Fruit fly (Drosophila melanogaster) whole organism, embryonic: ENCODE results near the gene Notum.

Experiments
- Abd-B ChIP-seq: fragments of 200-800 bp; sonication (Bioruptor generic); optimal IDR thresholded peaks from 2 replicates; lab custom pipeline; 2018; ENCODE audit warnings: missing biosample characterization, mild to moderate bottlenecking, missing genetic modification characterization, moderate library complexity
- CG11247 ChIP-seq: fragments of 200-800 bp; sonication (Bioruptor generic); IDR thresholded peaks from 2 replicates; pipeline ENCODE4 v1.3.6; 2022; ENCODE audit warnings: missing biosample characterization, missing genetic modification characterization
- CG14965 ChIP-seq: fragments of 200-800 bp; sonication (Bioruptor generic); optimal IDR thresholded peaks from 2 replicates; lab custom pipeline; 2016; ENCODE audit warnings: missing biosample characterization, missing genetic modification characterization, borderline replicate concordance
- CG15011 ChIP-seq: fragments of 200-800 bp; sonication (Bioruptor generic); optimal IDR thresholded peaks from 3 replicates; lab custom pipeline; 2018; ENCODE audit warnings: missing biosample characterization, mild to moderate bottlenecking, missing genetic modification characterization
- CG1529 ChIP-seq: fragments of 200-800 bp; sonication (Bioruptor generic); optimal IDR thresholded peaks from 3 replicates; lab custom pipeline; 2018; ENCODE audit warnings: missing biosample characterization, missing genetic modification characterization
- CG1602 ChIP-seq: fragments of 200-800 bp; sonication (Bioruptor generic); optimal IDR thresholded peaks from 3 replicates; lab custom pipeline; 2016; ENCODE audit warnings: missing biosample characterization, missing genetic modification characterization
- CG1647 ChIP-seq: fragments of 200-800 bp; sonication (Bioruptor generic); optimal IDR thresholded peaks from 3 replicates; lab custom pipeline; 2016; ENCODE audit warnings: missing biosample characterization, missing genetic modification characterization
- CG16815 ChIP-seq: fragments of 200-800 bp; sonication (Bioruptor generic); optimal IDR thresholded peaks from 3 replicates; lab custom pipeline; 2017; ENCODE audit warnings: missing biosample characterization, mild to moderate bottlenecking, missing genetic modification characterization
- CG17385 ChIP-seq: fragments of 200-800 bp; sonication (Bioruptor generic); optimal IDR thresholded peaks from 3 replicates; lab custom pipeline; 2018; ENCODE audit warnings: missing biosample characterization, mild to moderate bottlenecking, missing genetic modification characterization
- CG2116 ChIP-seq: fragments of 200-800 bp; sonication (Bioruptor generic); optimal IDR thresholded peaks from 3 replicates; lab custom pipeline; 2018; ENCODE audit warnings: missing biosample characterization, mild to moderate bottlenecking, missing genetic modification characterization
- CG43689 ChIP-seq: fragments of 200-800 bp; sonication (Bioruptor generic); IDR thresholded peaks from 2 replicates; pipeline ENCODE4 v1.3.6; 2022; ENCODE audit warnings: missing biosample characterization, missing genetic modification characterization
- CG4404 ChIP-seq: fragments of 200-800 bp; sonication (Bioruptor generic); IDR thresholded peaks from 2 replicates; pipeline ENCODE4 v1.3.6; 2022; ENCODE audit warnings: missing biosample characterization, missing genetic modification characterization
- CG6175 ChIP-seq: fragments of 200-800 bp; sonication (Bioruptor generic); IDR thresholded peaks from 3 replicates; pipeline ENCODE4 v1.3.6; 2022; ENCODE audit warnings: missing biosample characterization, missing genetic modification characterization
- CG6683 ChIP-seq: fragments of 200-800 bp; sonication (Bioruptor generic); optimal IDR thresholded peaks from 2 replicates; lab custom pipeline; 2017; ENCODE audit warnings: missing biosample characterization, mild to moderate bottlenecking, missing genetic modification characterization, missing genetic modification reagents
- CG8359 ChIP-seq: fragments of 200-800 bp; sonication (Bioruptor generic); optimal IDR thresholded peaks from 2 replicates; lab custom pipeline; 2017; ENCODE audit warnings: missing biosample characterization, mild to moderate bottlenecking, missing genetic modification characterization, borderline replicate concordance
- CG8388 ChIP-seq: fragments of 200-800 bp; sonication (Bioruptor generic); optimal IDR thresholded peaks from 2 replicates; lab custom pipeline; 2019; ENCODE audit warnings: missing biosample characterization, mild to moderate bottlenecking, missing genetic modification characterization, moderate library complexity
- CG8944 ChIP-seq: fragments of 200-800 bp; sonication (Bioruptor generic); optimal IDR thresholded peaks from 3 replicates; lab custom pipeline; 2016; ENCODE audit warnings: missing biosample characterization, missing genetic modification characterization
- CG9437 ChIP-seq: fragments of 200-800 bp; sonication (Bioruptor generic); optimal IDR thresholded peaks from 2 replicates; lab custom pipeline; 2018; ENCODE audit warnings: missing biosample characterization, mild to moderate bottlenecking, missing genetic modification characterization
- CG9932 ChIP-seq: fragments of 200-800 bp; sonication (Bioruptor generic); IDR thresholded peaks from 2 replicates; pipeline ENCODE4 v1.3.6; 2022; ENCODE audit warnings: missing biosample characterization, missing genetic modification characterization
- Elba2 ChIP-seq: fragments of 200-800 bp; sonication (Bioruptor generic); optimal IDR thresholded peaks from 3 replicates; lab custom pipeline; 2016; ENCODE audit warnings: missing biosample characterization, missing genetic modification characterization
- HLH54F ChIP-seq: fragments of 200-800 bp; sonication (Bioruptor generic); optimal IDR thresholded peaks from 3 replicates; lab custom pipeline; 2016; ENCODE audit warnings: missing biosample characterization, missing genetic modification characterization
- Hr78 ChIP-seq, 2 experiments: fragments of 200-800 bp in 1 of 2; fragments of >200 bp in 1 of 2; sonication (Bioruptor generic) in 1 of 2; optimal IDR thresholded peaks; 2 replicates each; lab custom pipeline; 2017 to 2019; ENCODE audit warnings: missing biosample characterization in 2 of 2, missing genetic modification characterization in 2 of 2, mild to moderate bottlenecking in 1 of 2, moderate library complexity in 1 of 2
- Lim3 ChIP-seq: fragments of 200-800 bp; sonication (Bioruptor generic); IDR thresholded peaks from 2 replicates; pipeline ENCODE4 v1.3.6; 2022; ENCODE audit warnings: missing biosample characterization, missing genetic modification characterization
- Nf-YC ChIP-seq: fragments of 200-800 bp; optimal IDR thresholded peaks from 3 replicates; lab custom pipeline; 2019; ENCODE audit warnings: missing biosample characterization, mild to moderate bottlenecking, missing genetic modification characterization, moderate library complexity
- Opbp ChIP-seq: fragments of 200-800 bp; sonication (Bioruptor generic); IDR thresholded peaks from 3 replicates; pipeline ENCODE4 v1.3.6; 2022; ENCODE audit warnings: missing biosample characterization, missing genetic modification characterization; ENCODE audit not compliant: partially characterized antibody
- Ravus ChIP-seq: fragments of 200-800 bp; sonication (Bioruptor generic); IDR thresholded peaks from 2 replicates; pipeline ENCODE4 v1.3.6; 2022; ENCODE audit warnings: missing biosample characterization, missing genetic modification characterization
- Rfx ChIP-seq: fragments of 200-800 bp; sonication (Bioruptor generic); IDR thresholded peaks from 2 replicates; pipeline ENCODE4 v1.3.6; 2022; ENCODE audit warnings: missing biosample characterization, missing genetic modification characterization
- Sry-δ ChIP-seq: fragments of 200-800 bp; sonication (Bioruptor generic); optimal IDR thresholded peaks from 2 replicates; lab custom pipeline; 2016; ENCODE audit warnings: missing biosample characterization, missing genetic modification characterization
- amos ChIP-seq: fragments of 200-800 bp; sonication (Bioruptor generic); IDR thresholded peaks from 2 replicates; pipeline ENCODE4 v1.3.6; 2022; ENCODE audit warnings: missing biosample characterization, missing genetic modification characterization; ENCODE audit not compliant: partially characterized antibody
- cato ChIP-seq: fragments of 200-800 bp; sonication (Bioruptor generic); optimal IDR thresholded peaks from 2 replicates; lab custom pipeline; 2016; ENCODE audit warnings: missing biosample characterization, missing genetic modification characterization, borderline replicate concordance
- chinmo ChIP-seq: fragments of 200-800 bp; sonication (Bioruptor generic); IDR thresholded peaks from 4 replicates; pipeline ENCODE4 v1.3.6; 2022; ENCODE audit warnings: missing biosample characterization, missing genetic modification characterization; ENCODE audit not compliant: partially characterized antibody
- croc ChIP-seq: fragments of 200-800 bp; sonication (Bioruptor generic); conservative IDR thresholded peaks from 3 replicates; pipeline ENCODE4 v1.3.6; 2022; ENCODE audit warnings: missing biosample characterization, missing genetic modification characterization
- cwo ChIP-seq: fragments of 200-800 bp; sonication (Bioruptor generic); optimal IDR thresholded peaks from 3 replicates; lab custom pipeline; 2017; ENCODE audit warnings: missing biosample characterization, missing genetic modification characterization, mild to moderate bottlenecking, moderate library complexity, missing genetic modification reagents
- fru ChIP-seq: fragments of >200 bp; optimal IDR thresholded peaks from 2 replicates; lab custom pipeline; 2017
- fu2 ChIP-seq: fragments of 200-800 bp; sonication (Bioruptor generic); optimal IDR thresholded peaks from 2 replicates; lab custom pipeline; 2016; ENCODE audit warnings: missing biosample characterization, missing genetic modification characterization
- ham ChIP-seq: fragments of 200-800 bp; sonication (Bioruptor generic); IDR thresholded peaks from 2 replicates; pipeline ENCODE4 v1.3.6; 2022; ENCODE audit warnings: missing biosample characterization, missing genetic modification characterization
- hkb ChIP-seq, 2 experiments: fragments of 200-800 bp in 1 of 2; fragments of >200 bp in 1 of 2; sonication (Bioruptor generic) in 1 of 2; IDR thresholded peaks in 1 of 2; optimal IDR thresholded peaks in 1 of 2; 2 replicates each; pipeline versions ENCODE4 v1.3.6 to Lab custom; 2017 to 2022; ENCODE audit warnings: missing biosample characterization in 1 of 2, missing genetic modification characterization in 1 of 2
- insv ChIP-seq, 2 experiments: fragments of 200-800 bp; sonication (Bioruptor generic); optimal IDR thresholded peaks; 3 replicates each; lab custom pipeline; 2016 to 2018; ENCODE audit warnings: missing biosample characterization in 2 of 2, missing genetic modification characterization in 2 of 2
- pb ChIP-seq: fragments of 200-800 bp; sonication (Bioruptor generic); optimal IDR thresholded peaks from 3 replicates; lab custom pipeline; 2016; ENCODE audit warnings: missing biosample characterization, missing genetic modification characterization
- pho ChIP-seq: fragments of 200-800 bp; sonication (Bioruptor generic); optimal IDR thresholded peaks from 2 replicates; lab custom pipeline; 2016; ENCODE audit warnings: missing biosample characterization, missing genetic modification characterization
- phol ChIP-seq: fragments of 200-800 bp; sonication (Bioruptor generic); optimal IDR thresholded peaks from 3 replicates; lab custom pipeline; 2018; ENCODE audit warnings: missing biosample characterization, mild to moderate bottlenecking, missing genetic modification characterization, moderate library complexity
- pnt ChIP-seq: fragments of 200-800 bp; sonication (Bioruptor generic); optimal IDR thresholded peaks from 3 replicates; lab custom pipeline; 2016; ENCODE audit warnings: missing biosample characterization, missing genetic modification characterization
- repo ChIP-seq: fragments of 200-800 bp; sonication (Bioruptor generic); optimal IDR thresholded peaks from 2 replicates; lab custom pipeline; 2016; ENCODE audit warnings: missing biosample characterization, missing genetic modification characterization
- sima ChIP-seq: fragments of 200-800 bp; sonication (Bioruptor generic); optimal IDR thresholded peaks from 2 replicates; lab custom pipeline; 2016; ENCODE audit warnings: missing biosample characterization, missing genetic modification characterization
- sob ChIP-seq: fragments of 200-800 bp; sonication (Bioruptor generic); IDR thresholded peaks from 2 replicates; pipeline ENCODE4 v1.3.6; 2022; ENCODE audit warnings: missing biosample characterization, missing genetic modification characterization
- sr ChIP-seq: fragments of 200-800 bp; sonication (Bioruptor generic); IDR thresholded peaks from 3 replicates; pipeline ENCODE4 v1.3.6; 2022; ENCODE audit warnings: missing biosample characterization, missing genetic modification characterization
- ssp ChIP-seq: fragments of 200-800 bp; sonication (Bioruptor generic); IDR thresholded peaks from 2 replicates; pipeline ENCODE4 v1.3.6; 2022; ENCODE audit warnings: missing biosample characterization, missing genetic modification characterization
- trem ChIP-seq: fragments of 200-800 bp; optimal IDR thresholded peaks from 3 replicates; lab custom pipeline; 2019; ENCODE audit warnings: missing biosample characterization, mild to moderate bottlenecking, missing genetic modification characterization, moderate library complexity
- trh ChIP-seq: fragments of 200-800 bp; sonication (Bioruptor generic); optimal IDR thresholded peaks from 2 replicates; lab custom pipeline; 2016; ENCODE audit warnings: missing biosample characterization, missing genetic modification characterization
- zen ChIP-seq: fragments of 200-800 bp; sonication (Bioruptor generic); optimal IDR thresholded peaks from 3 replicates; lab custom pipeline; 2018; ENCODE audit warnings: missing biosample characterization, mild to moderate bottlenecking, missing genetic modification characterization, moderate library complexity
- zf30C ChIP-seq: fragments of 200-800 bp; sonication (Bioruptor generic); optimal IDR thresholded peaks from 3 replicates; lab custom pipeline; 2018; ENCODE audit warnings: missing biosample characterization, mild to moderate bottlenecking, missing genetic modification characterization

Gene Notum

dm6 chr3L:16050887-16051258 is 27.6 kb downstream of the Notum start, which contains the start of gene Diap1 (continued):
- TF ChIP-seq Sry-δ (GFP tag; lab: Kevin White, UChicago) (peak; percentile 90), zen (tag; lab: Kevin White, UChicago) (peak; percentile 37), HLH54F (GFP tag; lab: Kevin White, UChicago) (no peak), CG16815 (no peak), CG14965 (GFP tag; lab: Kevin White, UChicago) (no peak), CG1529 (GFP tag; lab: Kevin White, UChicago) (no peak), CG11247 (GFP tag; lab: Robert Waterston, UW) (no peak; the same call in 1 of the 2 replicates), CG1647 (GFP tag; lab: Kevin White, UChicago) (no peak), CG4404 (GFP tag; lab: Robert Waterston, UW) (no peak), pho (GFP tag; lab: Kevin White, UChicago) (no peak), chinmo (GFP tag; lab: Robert Waterston, UW) (peak; percentile 40; the same call in 1 of the 4 replicates), CG6175 (GFP tag; lab: Robert Waterston, UW) (no peak), Nf-YC (tag; lab: Kevin White, UChicago) (no peak), pb (GFP tag; lab: Kevin White, UChicago) (no peak), ham (GFP tag; lab: Robert Waterston, UW) (no peak), phol (tag; lab: Kevin White, UChicago) (peak; percentile 40), hkb (optimal IDR thresholded peaks at IDR 0.05; lab: Kevin White, UChicago) (peak; percentile 52), hkb (GFP tag; IDR thresholded peaks at IDR 0.05; lab: Robert Waterston, UW) (no peak), fru (lab: Kevin White, UChicago) (no peak), Lim3 (no peak), ssp (GFP tag; lab: Robert Waterston, UW) (no peak; the same call in none of the 2 replicates), CG9437 (GFP tag; lab: Kevin White, UChicago) (no peak), CG17385 (GFP tag; lab: Kevin White, UChicago) (no peak), pnt (GFP tag; lab: Kevin White, UChicago) (no peak), Hr78 (GFP tag; optimal IDR thresholded peaks at IDR 0.05; lab: Kevin White, UChicago) (no peak), CG8359 (GFP tag; lab: Kevin White, UChicago) (no peak), Rfx (no peak), fu2 (GFP tag; lab: Kevin White, UChicago) (no peak), CG9932 (GFP tag; lab: Robert Waterston, UW) (peak; percentile 45), Elba2 (GFP tag; lab: Kevin White, UChicago) (no peak), cwo (no peak), CG8388 (GFP tag; lab: Kevin White, UChicago) (no peak), croc (GFP tag; lab: Robert Waterston, UW) (no peak), CG8944 (no peak), amos (GFP tag; lab: Robert Waterston, UW) (peak; percentile 89; the same call in 1 of the 2 replicates), insv (GFP tag; optimal IDR thresholded peaks at IDR 0.05; lab: Kevin White, UChicago) (no peak), trh (GFP tag; lab: Kevin White, UChicago) (no peak), CG2116 (peak; percentile 95), CG43689 (no peak), CG6683 (GFP tag; lab: Kevin White, UChicago) (no peak), cato (GFP tag; lab: Kevin White, UChicago) (no peak), zf30C (GFP tag; lab: Kevin White, UChicago) (no peak), CG1602 (GFP tag; lab: Kevin White, UChicago) (no peak), sima (GFP tag; lab: Kevin White, UChicago) (no peak), trem (tag; lab: Kevin White, UChicago) (peak; percentile 76), sr (GFP tag; lab: Robert Waterston, UW) (no peak), sob (GFP tag; lab: Robert Waterston, UW) (no peak), Opbp (peak; percentile 81; the same call in 2 of the 3 replicates), repo (GFP tag; lab: Kevin White, UChicago) (no peak), CG15011 (no peak), Abd-B (GFP tag; lab: Kevin White, UChicago) (no peak), Ravus (GFP tag; lab: Robert Waterston, UW) (no peak)
